Worm (Caenorhabditis elegans) whole organism, L4 larva: Measurements from ENCODE around the gene C37C3.2.

ENCODE experiments used
- F37D6.2 ChIP-seq: sonication (generic microtip); optimal IDR thresholded peaks from 2 replicates; lab custom pipeline; 2016; ENCODE audit warnings: mild to moderate bottlenecking, missing genetic modification characterization, missing compliant biosample characterization
- ZK546.5 ChIP-seq, 2 experiments: sonication (generic microtip); optimal IDR thresholded peaks; 2 replicates each; lab custom pipeline; 2017; ENCODE audit warnings: missing biosample characterization in 2 of 2, missing genetic modification characterization in 2 of 2
- ama-1 ChIP-seq: fragments of 150-350 bp; optimal IDR thresholded peaks from 2 replicates; lab custom pipeline; 2014; ENCODE audit warnings: inconsistent platforms, mixed read lengths
- daf-12 ChIP-seq: fragments of 150-350 bp; optimal IDR thresholded peaks from 2 replicates; lab custom pipeline; 2014; ENCODE audit warnings: missing biosample characterization, missing genetic modification reagents, missing genetic modification characterization
- hif-1 ChIP-seq, 2 experiments: sonication (generic microtip); optimal IDR thresholded peaks; 2 replicates each; lab custom pipeline; 2016 to 2017; ENCODE audit warnings: missing compliant biosample characterization in 2 of 2, missing genetic modification characterization in 2 of 2, missing genetic modification reagents in 2 of 2, missing genotype in 2 of 2, mild to moderate bottlenecking in 1 of 2
- mep-1 ChIP-seq: fragments of 150-350 bp; sonication (generic microtip); optimal IDR thresholded peaks from 3 replicates; lab custom pipeline; 2014; ENCODE audit warnings: missing biosample characterization, missing genetic modification characterization
- nhr-41 ChIP-seq: fragments of 200-800 bp; sonication (Bioruptor generic); IDR thresholded peaks from 2 replicates; pipeline ENCODE4 v1.3.6; 2022; ENCODE audit warnings: missing genetic modification reagents, missing genetic modification characterization, missing compliant biosample characterization
- tra-1 ChIP-seq: fragments of 200-800 bp; sonication (Bioruptor generic); IDR thresholded peaks from 2 replicates; pipeline ENCODE4 v1.3.6; 2022; ENCODE audit warnings: missing genetic modification reagents, missing genetic modification characterization, missing compliant biosample characterization

DNA sequence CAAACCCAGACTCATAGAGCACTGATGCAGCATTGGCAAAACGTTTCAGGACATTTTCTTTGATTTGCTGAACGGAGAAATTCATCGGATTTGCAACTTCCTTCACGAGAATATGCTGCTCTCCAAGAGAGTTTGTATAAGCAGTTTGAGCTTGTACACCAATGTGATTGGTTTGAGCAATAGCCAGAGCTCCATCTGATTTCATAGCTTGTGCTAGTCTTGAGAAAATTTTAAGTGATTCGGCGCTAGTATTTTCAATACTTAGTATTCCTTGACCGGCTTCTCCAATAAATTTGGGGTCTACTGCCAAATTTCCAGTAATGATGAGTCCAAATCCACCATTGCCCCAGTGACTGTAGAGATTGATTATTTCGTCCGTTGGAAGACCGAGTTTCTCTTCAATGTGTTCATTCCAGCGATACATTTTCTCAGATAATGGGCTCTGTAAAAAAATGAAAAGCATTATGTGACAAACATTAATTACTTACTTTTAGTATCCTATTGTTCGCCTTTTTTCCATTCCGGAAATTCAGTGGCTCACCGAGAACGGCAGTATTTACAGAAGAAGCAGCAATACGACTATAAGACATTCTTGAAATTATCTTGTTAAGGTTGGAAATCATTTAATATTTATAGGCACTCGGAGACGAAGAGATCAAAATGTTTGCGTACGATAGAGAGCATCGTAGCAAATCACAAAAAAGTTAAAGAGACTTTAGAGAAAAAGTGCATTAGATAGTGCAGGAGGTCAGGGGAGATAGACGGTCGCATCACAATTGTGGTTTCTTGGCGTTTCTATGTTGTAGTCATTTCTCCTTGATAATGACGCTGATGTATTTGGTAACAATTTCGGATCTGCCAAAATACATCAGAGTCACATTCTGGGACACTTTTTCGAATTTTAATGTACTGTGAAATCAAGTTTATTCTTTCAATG is 46.2 kb upstream of the C37C3.2 start, which contains the start of gene ZK742.3:
- TF ChIP-seq mep-1 (tag; lab: Kevin White, UChicago) (peak; percentile 7), nhr-41 (GFP tag; lab: Robert Waterston, UW) (no peak), tra-1 (GFP tag; lab: Robert Waterston, UW) (no peak), ZK546.5 (tag; optimal IDR thresholded peaks at IDR 0.05; lab: Kevin White, UChicago) (no peak), F37D6.2 (tag; lab: Kevin White, UChicago) (no peak), hif-1 (tag; optimal IDR thresholded peaks at IDR 0.05; lab: Kevin White, UChicago) (no peak), daf-12 (tag; lab: Kevin White, UChicago) (no peak), ama-1 (lab: Kevin White, UChicago) (no peak)
